Fruit fly (Drosophila melanogaster) whole organism, embryonic: ENCODE measurements around the gene Sse.
A peak's percentile ranks its signal among the peaks of the same experiment; 100 is the strongest.

Experiments used
- CG10654 ChIP-seq: fragments of 200-800 bp; sonication (Bioruptor generic); optimal IDR thresholded peaks from 2 replicates; lab custom pipeline; 2016; ENCODE audit warnings: missing biosample characterization, missing genetic modification characterization
- CG11398 ChIP-seq: fragments of 200-800 bp; sonication (Bioruptor generic); optimal IDR thresholded peaks from 2 replicates; lab custom pipeline; 2016; ENCODE audit warnings: missing biosample characterization, missing genetic modification characterization
- CG12299 ChIP-seq: fragments of 200-800 bp; sonication (Bioruptor generic); optimal IDR thresholded peaks from 2 replicates; lab custom pipeline; 2018; ENCODE audit warnings: missing biosample characterization, mild to moderate bottlenecking, missing genetic modification characterization
- CG13296 ChIP-seq: fragments of 200-800 bp; sonication (Bioruptor generic); optimal IDR thresholded peaks from 3 replicates; lab custom pipeline; 2018; ENCODE audit warnings: missing biosample characterization, mild to moderate bottlenecking, missing genetic modification characterization
- CG13624 ChIP-seq: fragments of 200-800 bp; sonication (Bioruptor generic); optimal IDR thresholded peaks from 2 replicates; lab custom pipeline; 2016; ENCODE audit warnings: missing biosample characterization, missing genetic modification characterization
- CG14710 ChIP-seq: fragments of 200-800 bp; sonication (Bioruptor generic); optimal IDR thresholded peaks from 3 replicates; lab custom pipeline; 2019; ENCODE audit warnings: missing biosample characterization, mild to moderate bottlenecking, missing genetic modification characterization, moderate library complexity
- CG15479 ChIP-seq: fragments of 200-800 bp; sonication (Bioruptor generic); optimal IDR thresholded peaks from 3 replicates; lab custom pipeline; 2019; ENCODE audit warnings: missing biosample characterization, mild to moderate bottlenecking, missing genetic modification characterization, moderate library complexity
- CG15514 ChIP-seq: fragments of 200-800 bp; sonication (Bioruptor generic); optimal IDR thresholded peaks from 3 replicates; lab custom pipeline; 2017; ENCODE audit warnings: missing biosample characterization, missing genetic modification characterization, mild to moderate bottlenecking, moderate library complexity, missing genetic modification reagents
- CG16863 ChIP-seq: fragments of 200-800 bp; sonication (Bioruptor generic); optimal IDR thresholded peaks from 3 replicates; lab custom pipeline; 2016; ENCODE audit warnings: missing biosample characterization, missing genetic modification characterization
- CG17359 ChIP-seq: fragments of 200-800 bp; sonication (Bioruptor generic); optimal IDR thresholded peaks from 3 replicates; lab custom pipeline; 2018; ENCODE audit warnings: missing biosample characterization, mild to moderate bottlenecking, missing genetic modification characterization, moderate library complexity
- CG2199 ChIP-seq: fragments of 200-800 bp; sonication (Bioruptor generic); IDR thresholded peaks from 3 replicates; pipeline ENCODE4 v1.3.6; 2022; ENCODE audit warnings: missing biosample characterization, missing genetic modification characterization
- CG34224 ChIP-seq: fragments of 200-800 bp; sonication (Bioruptor generic); IDR thresholded peaks from 3 replicates; pipeline ENCODE4 v1.3.6; 2022; ENCODE audit warnings: missing biosample characterization, missing genetic modification characterization; ENCODE audit not compliant: partially characterized antibody
- CG34376 ChIP-seq: fragments of 200-800 bp; sonication (Bioruptor generic); optimal IDR thresholded peaks from 2 replicates; lab custom pipeline; 2018; ENCODE audit warnings: missing biosample characterization, mild to moderate bottlenecking, missing genetic modification characterization
- CG4328 ChIP-seq: fragments of 200-800 bp; sonication (Bioruptor generic); optimal IDR thresholded peaks from 3 replicates; lab custom pipeline; 2017; ENCODE audit warnings: missing biosample characterization, missing genetic modification reagents, missing genetic modification characterization
- CG6854 ChIP-seq: fragments of 200-800 bp; sonication (Bioruptor generic); optimal IDR thresholded peaks from 3 replicates; lab custom pipeline; 2017; ENCODE audit warnings: missing biosample characterization, mild to moderate bottlenecking, missing genetic modification characterization
- CG7987 ChIP-seq: fragments of 200-800 bp; sonication (Bioruptor generic); optimal IDR thresholded peaks from 2 replicates; lab custom pipeline; 2018; ENCODE audit warnings: missing biosample characterization, mild to moderate bottlenecking, missing genetic modification characterization, moderate library complexity
- CG8388 ChIP-seq: fragments of 200-800 bp; sonication (Bioruptor generic); optimal IDR thresholded peaks from 2 replicates; lab custom pipeline; 2019; ENCODE audit warnings: missing biosample characterization, mild to moderate bottlenecking, missing genetic modification characterization, moderate library complexity
- CG8765 ChIP-seq: fragments of 200-800 bp; sonication (Bioruptor generic); IDR thresholded peaks from 2 replicates; pipeline ENCODE4 v1.3.6; 2022; ENCODE audit warnings: missing biosample characterization, missing genetic modification characterization
- CG9727 ChIP-seq: fragments of 200-800 bp; sonication (Bioruptor generic); optimal IDR thresholded peaks from 3 replicates; lab custom pipeline; 2017; ENCODE audit warnings: missing biosample characterization, mild to moderate bottlenecking, missing genetic modification characterization
- CG9932 ChIP-seq: fragments of 200-800 bp; sonication (Bioruptor generic); IDR thresholded peaks from 2 replicates; pipeline ENCODE4 v1.3.6; 2022; ENCODE audit warnings: missing biosample characterization, missing genetic modification characterization
- D ChIP-seq, 2 experiments: fragments of 200-800 bp in 1 of 2; fragments of >200 bp in 1 of 2; sonication (Bioruptor generic) in 1 of 2; optimal IDR thresholded peaks; 2 replicates in 1 of 2; 3 replicates in 1 of 2; lab custom pipeline; 2017; ENCODE audit warnings: mild to moderate bottlenecking in 1 of 2, missing biosample characterization in 1 of 2, missing genetic modification characterization in 1 of 2, missing genetic modification reagents in 1 of 2
- D19B ChIP-seq: fragments of 200-800 bp; sonication (Bioruptor generic); optimal IDR thresholded peaks from 2 replicates; lab custom pipeline; 2017; ENCODE audit warnings: missing biosample characterization, mild to moderate bottlenecking, missing genetic modification characterization
- ERR ChIP-seq: fragments of 200-800 bp; sonication (Bioruptor generic); optimal IDR thresholded peaks from 2 replicates; lab custom pipeline; 2016; ENCODE audit warnings: missing biosample characterization, missing genetic modification characterization
- Hr78 ChIP-seq, 2 experiments: fragments of 200-800 bp in 1 of 2; fragments of >200 bp in 1 of 2; sonication (Bioruptor generic) in 1 of 2; optimal IDR thresholded peaks; 2 replicates each; lab custom pipeline; 2017 to 2019; ENCODE audit warnings: missing biosample characterization in 2 of 2, missing genetic modification characterization in 2 of 2, mild to moderate bottlenecking in 1 of 2, moderate library complexity in 1 of 2
- MTF-1 ChIP-seq: fragments of 200-800 bp; sonication (Bioruptor generic); optimal IDR thresholded peaks from 2 replicates; lab custom pipeline; 2018; ENCODE audit warnings: missing biosample characterization, mild to moderate bottlenecking, missing genetic modification characterization, borderline replicate concordance
- Nf-YA ChIP-seq: fragments of 200-800 bp; sonication (Bioruptor generic); IDR thresholded peaks from 2 replicates; pipeline ENCODE4 v1.3.6; 2022; ENCODE audit warnings: missing biosample characterization, missing genetic modification characterization
- Opbp ChIP-seq: fragments of 200-800 bp; sonication (Bioruptor generic); IDR thresholded peaks from 3 replicates; pipeline ENCODE4 v1.3.6; 2022; ENCODE audit warnings: missing biosample characterization, missing genetic modification characterization; ENCODE audit not compliant: partially characterized antibody
- Optix ChIP-seq: fragments of 200-800 bp; sonication (Bioruptor generic); IDR thresholded peaks from 3 replicates; pipeline ENCODE4 v1.3.6; 2022; ENCODE audit warnings: missing biosample characterization, missing genetic modification characterization
- Pdp1 ChIP-seq, 2 experiments: fragments of 200-800 bp; sonication (Bioruptor generic); optimal IDR thresholded peaks; 3 replicates each; lab custom pipeline; 2016; ENCODE audit warnings: missing biosample characterization in 2 of 2, missing genetic modification characterization in 2 of 2, mild to moderate bottlenecking in 1 of 2, moderate library complexity in 1 of 2
- Side ChIP-seq: fragments of 200-800 bp; sonication (Bioruptor generic); optimal IDR thresholded peaks from 2 replicates; lab custom pipeline; 2016; ENCODE audit warnings: missing biosample characterization, missing genetic modification characterization
- Sox100B ChIP-seq: fragments of 200-800 bp; sonication (Bioruptor generic); optimal IDR thresholded peaks from 3 replicates; lab custom pipeline; 2018; ENCODE audit warnings: missing biosample characterization, mild to moderate bottlenecking, missing genetic modification characterization
- Spps ChIP-seq: fragments of 200-800 bp; sonication (Bioruptor generic); optimal IDR thresholded peaks from 2 replicates; lab custom pipeline; 2018; ENCODE audit warnings: missing biosample characterization, mild to moderate bottlenecking, missing genetic modification characterization
- Stat92E ChIP-seq, 3 experiments: fragments of >200 bp in 2 of 3; fragments of 200-800 bp in 1 of 3; sonication (Bioruptor generic) in 1 of 3; optimal IDR thresholded peaks; 2 replicates each; lab custom pipeline; 2017 to 2019; ENCODE audit warnings: missing biosample characterization in 3 of 3, missing genetic modification characterization in 3 of 3, mild to moderate bottlenecking in 1 of 3, moderate library complexity in 1 of 3
- YL-1 ChIP-seq: fragments of 200-800 bp; sonication (Bioruptor generic); optimal IDR thresholded peaks from 3 replicates; lab custom pipeline; 2017; ENCODE audit warnings: missing biosample characterization, mild to moderate bottlenecking, missing genetic modification characterization
- az2 ChIP-seq: fragments of 200-800 bp; sonication (Bioruptor generic); optimal IDR thresholded peaks from 3 replicates; lab custom pipeline; 2016; ENCODE audit warnings: missing biosample characterization, missing genetic modification characterization
- crc ChIP-seq: fragments of 200-800 bp; sonication (Bioruptor generic); optimal IDR thresholded peaks from 2 replicates; lab custom pipeline; 2016; ENCODE audit warnings: missing biosample characterization, missing genetic modification characterization
- eve ChIP-seq, 2 experiments: fragments of >200 bp; optimal IDR thresholded peaks; 2 replicates each; lab custom pipeline; 2017; ENCODE audit warnings: missing biosample characterization in 2 of 2, missing genetic modification characterization in 2 of 2
- ftz-f1 ChIP-seq: fragments of 200-800 bp; sonication (Bioruptor generic); optimal IDR thresholded peaks from 2 replicates; lab custom pipeline; 2016; ENCODE audit warnings: missing biosample characterization, missing genetic modification characterization
- hkb ChIP-seq, 2 experiments: fragments of 200-800 bp in 1 of 2; fragments of >200 bp in 1 of 2; sonication (Bioruptor generic) in 1 of 2; IDR thresholded peaks in 1 of 2; optimal IDR thresholded peaks in 1 of 2; 2 replicates each; pipeline versions ENCODE4 v1.3.6 to Lab custom; 2017 to 2022; ENCODE audit warnings: missing biosample characterization in 1 of 2, missing genetic modification characterization in 1 of 2
- hth ChIP-seq: fragments of >200 bp; optimal IDR thresholded peaks from 2 replicates; lab custom pipeline; 2017; ENCODE audit warnings: inconsistent platforms
- kay ChIP-seq: fragments of 200-800 bp; sonication (Bioruptor generic); optimal IDR thresholded peaks from 2 replicates; lab custom pipeline; 2016; ENCODE audit warnings: missing biosample characterization, missing genetic modification characterization
- klu ChIP-seq: fragments of 200-800 bp; sonication (Bioruptor generic); IDR thresholded peaks from 2 replicates; pipeline ENCODE4 v1.3.6; 2022; ENCODE audit warnings: missing biosample characterization, missing genetic modification characterization
- nerfin-2 ChIP-seq: fragments of 200-800 bp; sonication (Bioruptor generic); IDR thresholded peaks from 2 replicates; pipeline ENCODE4 v1.3.6; 2022; ENCODE audit warnings: missing biosample characterization, missing genetic modification characterization; ENCODE audit not compliant: partially characterized antibody
- phol ChIP-seq: fragments of 200-800 bp; sonication (Bioruptor generic); optimal IDR thresholded peaks from 3 replicates; lab custom pipeline; 2018; ENCODE audit warnings: missing biosample characterization, mild to moderate bottlenecking, missing genetic modification characterization, moderate library complexity
- sima ChIP-seq: fragments of 200-800 bp; sonication (Bioruptor generic); optimal IDR thresholded peaks from 2 replicates; lab custom pipeline; 2016; ENCODE audit warnings: missing biosample characterization, missing genetic modification characterization
- stwl ChIP-seq: fragments of 200-800 bp; sonication (Bioruptor generic); optimal IDR thresholded peaks from 3 replicates; lab custom pipeline; 2018; ENCODE audit warnings: missing biosample characterization, mild to moderate bottlenecking, missing genetic modification characterization, moderate library complexity
- tx ChIP-seq: fragments of 200-800 bp; sonication (Bioruptor generic); optimal IDR thresholded peaks from 2 replicates; lab custom pipeline; 2016; ENCODE audit warnings: missing biosample characterization, missing genetic modification characterization
- unc-4 ChIP-seq: fragments of 200-800 bp; sonication (Bioruptor generic); IDR thresholded peaks from 2 replicates; pipeline ENCODE4 v1.3.6; 2022; ENCODE audit warnings: missing biosample characterization, missing genetic modification characterization; ENCODE audit not compliant: partially characterized antibody

Gene Sse

DNA sequence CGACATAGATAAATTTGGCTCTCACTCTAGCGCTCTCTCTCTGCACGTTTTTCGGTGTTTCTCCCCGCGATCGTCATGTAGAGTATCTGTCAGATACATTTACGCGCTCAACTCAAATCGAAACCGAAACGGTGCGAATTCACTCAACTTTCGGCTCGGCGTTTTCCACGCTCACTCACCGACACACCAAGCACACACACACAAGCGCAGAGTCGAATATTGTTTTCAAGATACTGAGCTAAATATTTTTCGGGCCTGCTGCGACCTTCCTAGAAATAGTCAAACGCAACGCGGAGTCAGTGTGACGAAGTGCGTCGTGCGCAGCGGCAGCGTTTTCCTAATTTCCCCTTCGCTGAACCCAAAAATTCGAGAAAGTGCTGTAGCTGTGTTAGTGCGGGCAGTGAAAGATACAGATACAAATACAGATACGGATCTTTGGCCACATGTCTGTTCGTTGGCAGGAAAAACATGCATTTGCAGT lies 7.6 kb downstream of the Sse start, which contains the start of gene lin-28 (continued):
- TF ChIP-seq CG13296 (GFP tag; lab: Kevin White, UChicago), result no peak
- no peak for TF ChIP-seq D19B (GFP tag; lab: Kevin White, UChicago)
- TF ChIP-seq tx (GFP tag; lab: Kevin White, UChicago), result peak; percentile 4
- TF ChIP-seq nerfin-2 (GFP tag; lab: Robert Waterston, UW), result no peak; the same call in 1 of the 2 replicates
- peak; percentile 2 for TF ChIP-seq stwl
- no peak for TF ChIP-seq CG12299
- TF ChIP-seq klu (GFP tag; lab: Robert Waterston, UW), result no peak
- TF ChIP-seq Hr78 (GFP tag; optimal IDR thresholded peaks at IDR 0.05; lab: Kevin White, UChicago), result peak in 1 of 2 experiments; percentile 44
- TF ChIP-seq ERR (GFP tag; lab: Kevin White, UChicago), result peak; percentile 36
- TF ChIP-seq YL-1 (GFP tag; lab: Kevin White, UChicago), result peak; percentile 21
- no peak for TF ChIP-seq CG17359 (tag; lab: Kevin White, UChicago)
- no peak for TF ChIP-seq hth
- TF ChIP-seq CG15514 (GFP tag; lab: Kevin White, UChicago), result no peak
- TF ChIP-seq kay (GFP tag; lab: Kevin White, UChicago), result no peak
- peak in 1 of 2 experiments; percentile 29 for TF ChIP-seq Pdp1 (GFP tag; optimal IDR thresholded peaks at IDR 0.05; lab: Kevin White, UChicago)
- no peak for TF ChIP-seq Sox100B (GFP tag; lab: Kevin White, UChicago)
- peak; percentile 55 for TF ChIP-seq CG13624 (GFP tag; lab: Kevin White, UChicago)
- no peak for TF ChIP-seq CG9932
- TF ChIP-seq Optix, result no peak
- no peak for TF ChIP-seq CG14710
- TF ChIP-seq CG34376 (GFP tag; lab: Kevin White, UChicago), result no peak
- no peak for TF ChIP-seq phol
- no peak for TF ChIP-seq eve (GFP tag; optimal IDR thresholded peaks at IDR 0.05; lab: Kevin White, UChicago)
- peak; percentile 57 for TF ChIP-seq CG15479 (GFP tag; lab: Kevin White, UChicago)
- peak; percentile 57 for TF ChIP-seq CG7987 (GFP tag; lab: Kevin White, UChicago)
- peak; percentile 37; the same call in 2 of the 3 replicates for TF ChIP-seq CG34224 (GFP tag; lab: Robert Waterston, UW)
- no peak for TF ChIP-seq sima
- peak; percentile 14 for TF ChIP-seq CG6854
- TF ChIP-seq CG8388, result no peak
- TF ChIP-seq CG9727, result peak; percentile 22
- TF ChIP-seq CG4328 (GFP tag; lab: Kevin White, UChicago), result no peak
- TF ChIP-seq Nf-YA (GFP tag; lab: Robert Waterston, UW), result peak; percentile 26; the same call in 1 of the 2 replicates
- no peak for TF ChIP-seq hkb (optimal IDR thresholded peaks at IDR 0.05; lab: Kevin White, UChicago)
- 0 out of 2 replicates have a peak, but pooled peaks have one; percentile 36 for TF ChIP-seq hkb (GFP tag; IDR thresholded peaks at IDR 0.05; lab: Robert Waterston, UW)
- TF ChIP-seq CG16863 (GFP tag; lab: Kevin White, UChicago), result peak; percentile 5
- peak; percentile 81 for TF ChIP-seq MTF-1 (GFP tag; lab: Kevin White, UChicago)
- TF ChIP-seq ftz-f1, result peak; percentile 71
- peak; percentile 25 for TF ChIP-seq CG11398 (GFP tag; lab: Kevin White, UChicago)
- peak; percentile 2 for TF ChIP-seq az2 (GFP tag; lab: Kevin White, UChicago)
- no peak for TF ChIP-seq Spps (tag; lab: Kevin White, UChicago)
- peak; percentile 93 for TF ChIP-seq CG2199
- TF ChIP-seq Opbp (GFP tag; lab: Robert Waterston, UW), result peak; percentile 62; the same call in 2 of the 3 replicates
- peak; percentile 32; the same call in 1 of the 2 replicates for TF ChIP-seq CG8765 (GFP tag; lab: Robert Waterston, UW)
- peak; percentile 83 for TF ChIP-seq D (optimal IDR thresholded peaks at IDR 0.05; lab: Kevin White, UChicago)
- TF ChIP-seq D (GFP tag; optimal IDR thresholded peaks at IDR 0.05; lab: Kevin White, UChicago), result no peak
- peak; percentile 45; the same call in 1 of the 2 replicates for TF ChIP-seq unc-4 (GFP tag; lab: Robert Waterston, UW)
- TF ChIP-seq crc, result no peak
- TF ChIP-seq Side (GFP tag; lab: Kevin White, UChicago), result peak; percentile 63
- TF ChIP-seq CG10654 (GFP tag; lab: Kevin White, UChicago), result no peak
- peak in 1 of 3 experiments; percentile 96 for TF ChIP-seq Stat92E (GFP tag; optimal IDR thresholded peaks at IDR 0.05; lab: Kevin White, UChicago)
